Worm (Caenorhabditis elegans): ENCODE data around the gene Y41D4B.6.

Y41D4B.6 gene

DNA sequence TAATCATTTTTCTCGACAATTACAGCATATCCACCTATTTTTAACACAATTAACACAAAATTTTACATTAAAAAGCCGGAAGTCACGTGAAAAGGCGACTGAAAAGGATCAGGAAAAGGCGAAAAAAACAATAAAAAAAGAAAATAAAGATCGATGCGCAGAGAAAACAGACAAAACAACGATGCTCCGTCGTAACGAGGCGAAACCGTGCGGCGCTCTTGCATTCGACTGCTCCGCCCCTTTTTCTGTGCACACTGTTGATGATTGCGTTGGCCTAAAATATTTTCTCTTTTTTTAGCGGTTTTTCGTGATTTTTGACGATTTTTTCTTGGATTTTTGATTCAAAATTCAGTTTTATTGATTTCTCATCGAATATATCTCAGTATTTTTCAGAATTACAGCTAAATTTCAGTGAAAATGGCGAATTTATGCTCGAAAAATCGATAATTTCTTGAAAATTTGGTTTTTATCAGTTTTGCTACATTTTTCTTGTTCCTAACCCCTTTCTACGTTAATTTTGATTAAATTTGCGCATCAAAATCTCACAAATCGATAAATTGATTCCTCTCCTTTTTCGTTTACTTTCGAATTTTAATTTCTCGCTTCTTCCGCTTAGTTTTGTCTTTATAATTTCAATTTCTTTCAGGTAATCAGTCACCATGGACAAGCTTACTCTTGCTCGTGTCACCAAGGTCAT is 25.6 kb downstream of the Y41D4B.6 start, which contains the start of gene rps-28 (continued):
- TF ChIP-seq ref-2 (tag; optimal IDR thresholded peaks at IDR 0.05) (peak; percentile 95), ceh-18 (tag; optimal IDR thresholded peaks at IDR 0.05) (peak; percentile 98), elt-2 (tag; optimal IDR thresholded peaks at IDR 0.05) (peak; percentile 97), ama-1 (optimal IDR thresholded peaks at IDR 0.05) (no peak), C38D4.7 (GFP tag; optimal IDR thresholded peaks at IDR 0.05) (peak; percentile 60), ceh-31 (tag; optimal IDR thresholded peaks at IDR 0.05) (peak; percentile 95), zip-5 (tag; optimal IDR thresholded peaks at IDR 0.05) (peak; percentile 77), sox-4 (tag; optimal IDR thresholded peaks at IDR 0.05) (peak; percentile 77), K09A11.1 (tag; optimal IDR thresholded peaks at IDR 0.05; ENCODE audit: insufficient read depth) (peak; percentile 94), hlh-13 (GFP tag; optimal IDR thresholded peaks at IDR 0.05) (peak; percentile 39), dve-1 (tag; optimal IDR thresholded peaks at IDR 0.05) (peak; percentile 92), hlh-15 (tag; optimal IDR thresholded peaks at IDR 0.05) (no peak), pha-4 (tag; optimal IDR thresholded peaks at IDR 0.05) (no peak), pax-1 (tag; optimal IDR thresholded peaks at IDR 0.05) (peak; percentile 87), ceh-9 (tag; optimal IDR thresholded peaks at IDR 0.05) (no peak), npax-4 (tag; optimal IDR thresholded peaks at IDR 0.05) (peak; percentile 61), ceh-45 (GFP tag; IDR thresholded peaks at IDR 0.05) (peak; percentile 70), sox-2 (GFP tag; IDR thresholded peaks at IDR 0.05) (peak; percentile 78)

DNA sequence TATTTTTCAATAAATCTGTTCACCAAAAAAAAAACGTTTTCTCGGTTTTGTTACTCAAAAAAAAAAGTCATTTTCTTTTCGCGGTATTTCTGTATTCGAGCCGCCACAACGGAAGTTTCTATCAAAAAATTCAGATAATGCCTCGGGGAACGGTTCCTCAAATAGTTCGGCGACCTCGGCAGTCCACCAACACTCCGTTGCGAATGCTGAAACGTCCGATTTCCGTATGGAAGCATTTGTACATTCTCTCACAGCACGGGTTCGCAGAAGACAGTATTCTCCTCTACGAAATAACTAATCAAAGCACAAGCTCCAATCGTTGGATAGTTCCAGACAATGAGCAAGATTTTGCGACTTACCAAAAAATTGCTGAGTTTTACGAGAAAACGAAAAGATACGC is 26.4 kb downstream of the Y41D4B.6 start, which contains the start of gene Y41D4B.4:
TSS of gene Y41D4B.4 (plus strand) at position 133 of the 400 bp plus-strand sequence.
- no peak for TF ChIP-seq hlh-6 (tag; optimal IDR thresholded peaks at IDR 0.05)
- TF ChIP-seq nhr-232 (tag; optimal IDR thresholded peaks at IDR 0.05): no peak
- TF ChIP-seq eyg-1 (tag; optimal IDR thresholded peaks at IDR 0.05): no peak
- no peak for TF ChIP-seq ets-4 (tag; optimal IDR thresholded peaks at IDR 0.05)

DNA sequence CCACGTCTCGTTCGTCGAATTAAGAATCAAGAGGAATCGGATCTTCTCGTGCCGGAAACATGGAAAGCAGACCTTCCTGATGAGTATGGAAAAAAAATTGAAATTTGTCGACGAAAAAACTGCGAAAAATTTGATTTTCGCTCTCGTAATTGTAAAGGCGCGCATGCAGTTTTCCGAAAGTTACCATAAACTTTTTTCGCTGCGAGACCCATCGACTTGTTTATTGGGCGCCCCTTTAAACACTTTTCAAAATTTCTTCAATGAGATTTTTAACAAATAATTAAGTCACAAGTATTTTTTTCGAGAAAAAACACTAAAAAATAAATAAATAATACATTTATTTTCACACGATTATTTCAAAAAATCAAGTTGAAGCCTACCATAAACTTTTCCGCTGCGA is 27.2 kb downstream of the Y41D4B.6 start:
- TF ChIP-seq zip-5 (tag; optimal IDR thresholded peaks at IDR 0.05) (no peak), ceh-48 (tag; optimal IDR thresholded peaks at IDR 0.05) (no peak), tbx-2 (tag; optimal IDR thresholded peaks at IDR 0.05) (no peak), syd-9 (tag; optimal IDR thresholded peaks at IDR 0.05) (no peak), ceh-6 (GFP tag; optimal IDR thresholded peaks at IDR 0.05) (no peak), sdc-2 (tag; optimal IDR thresholded peaks at IDR 0.05) (no peak), pha-2 (tag; optimal IDR thresholded peaks at IDR 0.05) (no peak), ama-1 (optimal IDR thresholded peaks at IDR 0.05) (no peak)

DNA sequence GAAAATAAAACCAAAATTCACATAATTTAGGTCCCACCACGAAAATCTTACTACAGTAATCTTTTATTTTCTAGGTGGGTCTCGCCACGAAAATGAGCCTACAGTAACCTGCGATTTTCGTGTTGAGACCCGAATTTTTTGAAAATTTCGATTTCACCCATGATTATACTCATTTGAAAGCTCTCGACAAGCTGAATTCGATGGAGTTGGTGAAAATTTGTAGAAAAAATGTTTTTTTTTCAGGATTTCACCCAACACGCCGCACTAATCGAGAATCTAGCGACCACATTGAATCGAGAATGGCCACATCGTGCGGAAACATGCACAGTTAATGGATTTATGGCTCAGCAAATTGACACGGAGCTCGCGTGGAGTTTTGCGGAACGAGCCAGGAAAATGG is 29.3 kb downstream of the Y41D4B.6 start:
- TF ChIP-seq zip-5 (tag; optimal IDR thresholded peaks at IDR 0.05): no peak
- no peak for TF ChIP-seq fax-1 (tag; optimal IDR thresholded peaks at IDR 0.05)
- TF ChIP-seq ceh-2 (tag; optimal IDR thresholded peaks at IDR 0.05): no peak
- no peak for TF ChIP-seq madf-2 (tag; optimal IDR thresholded peaks at IDR 0.05)
- TF ChIP-seq ceh-14 (tag; optimal IDR thresholded peaks at IDR 0.05): no peak
- no peak for TF ChIP-seq unc-3 (GFP tag; conservative IDR thresholded peaks at IDR 0.05)
- no peak for TF ChIP-seq unc-3 (tag; optimal IDR thresholded peaks at IDR 0.05)
- no peak for TF ChIP-seq hlh-8 (tag; optimal IDR thresholded peaks at IDR 0.05)
- TF ChIP-seq pqm-1 (tag; optimal IDR thresholded peaks at IDR 0.05): no peak
- no peak for TF ChIP-seq syd-9 (tag; optimal IDR thresholded peaks at IDR 0.05)
- TF ChIP-seq ceh-9 (tag; optimal IDR thresholded peaks at IDR 0.05): no peak
- no peak for TF ChIP-seq odd-2 (tag; optimal IDR thresholded peaks at IDR 0.05)
- TF ChIP-seq ztf-16 (tag; optimal IDR thresholded peaks at IDR 0.05): no peak
- TF ChIP-seq eyg-1 (tag; optimal IDR thresholded peaks at IDR 0.05): no peak
- TF ChIP-seq hlh-15 (tag; optimal IDR thresholded peaks at IDR 0.05): no peak
- no peak for TF ChIP-seq C38D4.7 (GFP tag; optimal IDR thresholded peaks at IDR 0.05)
- TF ChIP-seq tbx-7 (tag; optimal IDR thresholded peaks at IDR 0.05): no peak
- no peak for TF ChIP-seq ceh-30 (tag; optimal IDR thresholded peaks at IDR 0.05)
- TF ChIP-seq hlh-30 (tag; optimal IDR thresholded peaks at IDR 0.05; ENCODE audit: insufficient read depth): no peak

Data from whole organism, late embryonic.